Fruit fly (Drosophila melanogaster) whole organism, embryonic: ENCODE measurements around the gene CG5359.
A peak's percentile ranks its signal among the peaks of the same experiment; 100 is the strongest.

Experiments
- Adf1 ChIP-seq: fragments of 200-800 bp; sonication (Bioruptor generic); IDR thresholded peaks from 2 replicates; pipeline ENCODE4 v1.3.6; 2022; ENCODE audit warnings: missing biosample characterization, missing genetic modification characterization
- BtbVII ChIP-seq: fragments of 200-800 bp; sonication (Bioruptor generic); optimal IDR thresholded peaks from 3 replicates; lab custom pipeline; 2017; ENCODE audit warnings: missing biosample characterization, mild to moderate bottlenecking, missing genetic modification characterization
- Bteb2 ChIP-seq: fragments of 200-800 bp; sonication (Bioruptor generic); optimal IDR thresholded peaks from 2 replicates; lab custom pipeline; 2016; ENCODE audit warnings: missing biosample characterization, missing genetic modification characterization
- CG11695 ChIP-seq: fragments of 200-800 bp; sonication (Bioruptor generic); IDR thresholded peaks from 3 replicates; pipeline ENCODE4 v1.3.6; 2022; ENCODE audit warnings: missing biosample characterization, missing genetic modification characterization
- CG12071 ChIP-seq: fragments of 200-800 bp; sonication (Bioruptor generic); optimal IDR thresholded peaks from 3 replicates; lab custom pipeline; 2018; ENCODE audit warnings: missing biosample characterization, mild to moderate bottlenecking, missing genetic modification characterization
- CG13775 ChIP-seq: fragments of 200-800 bp; sonication (Bioruptor generic); optimal IDR thresholded peaks from 3 replicates; lab custom pipeline; 2017; ENCODE audit warnings: missing biosample characterization, mild to moderate bottlenecking, missing genetic modification characterization
- CG17328 ChIP-seq: fragments of 200-800 bp; sonication (Bioruptor generic); IDR thresholded peaks from 2 replicates; pipeline ENCODE4 v1.3.6; 2022; ENCODE audit warnings: missing biosample characterization, missing genetic modification characterization
- CG17568 ChIP-seq: fragments of 200-800 bp; sonication (Bioruptor generic); optimal IDR thresholded peaks from 2 replicates; lab custom pipeline; 2018; ENCODE audit warnings: missing biosample characterization, mild to moderate bottlenecking, missing genetic modification characterization, moderate library complexity
- CG17802 ChIP-seq: fragments of 200-800 bp; sonication (Bioruptor generic); optimal IDR thresholded peaks from 2 replicates; lab custom pipeline; 2018; ENCODE audit warnings: missing biosample characterization, mild to moderate bottlenecking, missing genetic modification characterization, moderate library complexity
- CG18011 ChIP-seq: fragments of 200-800 bp; sonication (Bioruptor generic); optimal IDR thresholded peaks from 2 replicates; lab custom pipeline; 2017; ENCODE audit warnings: missing biosample characterization, missing genetic modification characterization, mild to moderate bottlenecking, moderate library complexity, missing genotype
- CG2116 ChIP-seq: fragments of 200-800 bp; sonication (Bioruptor generic); optimal IDR thresholded peaks from 3 replicates; lab custom pipeline; 2018; ENCODE audit warnings: missing biosample characterization, mild to moderate bottlenecking, missing genetic modification characterization
- CG3281 ChIP-seq: fragments of 200-800 bp; sonication (Bioruptor generic); optimal IDR thresholded peaks from 3 replicates; lab custom pipeline; 2017; ENCODE audit warnings: missing biosample characterization, mild to moderate bottlenecking, missing genetic modification characterization
- CG4854 ChIP-seq: fragments of 200-800 bp; sonication (Bioruptor generic); optimal IDR thresholded peaks from 2 replicates; lab custom pipeline; 2016; ENCODE audit warnings: missing biosample characterization, missing genetic modification characterization, inconsistent platforms
- CG6854 ChIP-seq: fragments of 200-800 bp; sonication (Bioruptor generic); optimal IDR thresholded peaks from 3 replicates; lab custom pipeline; 2017; ENCODE audit warnings: missing biosample characterization, mild to moderate bottlenecking, missing genetic modification characterization
- CG7963 ChIP-seq: fragments of 200-800 bp; sonication (Bioruptor generic); IDR thresholded peaks from 3 replicates; pipeline ENCODE4 v1.3.6; 2022; ENCODE audit warnings: missing biosample characterization, missing genetic modification characterization; ENCODE audit not compliant: partially characterized antibody
- CG8281 ChIP-seq: fragments of 200-800 bp; sonication (Bioruptor generic); optimal IDR thresholded peaks from 2 replicates; lab custom pipeline; 2018; ENCODE audit warnings: missing biosample characterization, mild to moderate bottlenecking, missing genetic modification characterization, moderate library complexity
- CG8765 ChIP-seq: fragments of 200-800 bp; sonication (Bioruptor generic); IDR thresholded peaks from 2 replicates; pipeline ENCODE4 v1.3.6; 2022; ENCODE audit warnings: missing biosample characterization, missing genetic modification characterization
- Camta ChIP-seq: fragments of 200-800 bp; sonication (Bioruptor generic); optimal IDR thresholded peaks from 2 replicates; lab custom pipeline; 2016; ENCODE audit warnings: missing biosample characterization, missing genetic modification characterization
- CoRest ChIP-seq: fragments of 200-800 bp; sonication (Bioruptor generic); optimal IDR thresholded peaks from 3 replicates; lab custom pipeline; 2018; ENCODE audit warnings: missing biosample characterization, mild to moderate bottlenecking, missing genetic modification characterization, moderate library complexity
- D19B ChIP-seq: fragments of 200-800 bp; sonication (Bioruptor generic); optimal IDR thresholded peaks from 2 replicates; lab custom pipeline; 2017; ENCODE audit warnings: missing biosample characterization, mild to moderate bottlenecking, missing genetic modification characterization
- Dip3 ChIP-seq: fragments of 200-800 bp; sonication (Bioruptor generic); optimal IDR thresholded peaks from 3 replicates; lab custom pipeline; 2016; ENCODE audit warnings: missing biosample characterization, missing genetic modification characterization
- Dll ChIP-seq: fragments of 200-800 bp; sonication (Bioruptor generic); IDR thresholded peaks from 4 replicates; pipeline ENCODE4 v1.3.6; 2022; ENCODE audit warnings: missing biosample characterization, missing genetic modification characterization; ENCODE audit not compliant: partially characterized antibody
- E2f1 ChIP-seq: fragments of 200-800 bp; sonication (Bioruptor generic); IDR thresholded peaks from 2 replicates; pipeline ENCODE4 v1.3.6; 2022; ENCODE audit warnings: missing biosample characterization, missing genetic modification characterization
- HLH4C ChIP-seq: fragments of 200-800 bp; sonication (Bioruptor generic); IDR thresholded peaks from 3 replicates; pipeline ENCODE4 v1.3.6; 2022; ENCODE audit warnings: missing biosample characterization, missing genetic modification characterization; ENCODE audit not compliant: partially characterized antibody
- Meics ChIP-seq: fragments of 200-800 bp; sonication (Bioruptor generic); optimal IDR thresholded peaks from 2 replicates; lab custom pipeline; 2017; ENCODE audit warnings: missing biosample characterization, mild to moderate bottlenecking, missing genetic modification characterization
- Nf-YA ChIP-seq: fragments of 200-800 bp; sonication (Bioruptor generic); IDR thresholded peaks from 2 replicates; pipeline ENCODE4 v1.3.6; 2022; ENCODE audit warnings: missing biosample characterization, missing genetic modification characterization
- Rfx ChIP-seq: fragments of 200-800 bp; sonication (Bioruptor generic); IDR thresholded peaks from 2 replicates; pipeline ENCODE4 v1.3.6; 2022; ENCODE audit warnings: missing biosample characterization, missing genetic modification characterization
- Rx ChIP-seq: fragments of 200-800 bp; sonication (Bioruptor generic); IDR thresholded peaks from 2 replicates; pipeline ENCODE4 v1.3.6; 2022; ENCODE audit warnings: missing biosample characterization, missing genetic modification characterization
- crp ChIP-seq, 2 experiments: fragments of 200-800 bp; sonication (Bioruptor generic); optimal IDR thresholded peaks; 2 replicates in 1 of 2; 3 replicates in 1 of 2; lab custom pipeline; 2017; ENCODE audit warnings: missing biosample characterization in 2 of 2, missing genetic modification characterization in 2 of 2, mild to moderate bottlenecking in 1 of 2, moderate library complexity in 1 of 2
- fd102C ChIP-seq: fragments of 200-800 bp; sonication (Bioruptor generic); optimal IDR thresholded peaks from 2 replicates; lab custom pipeline; 2018; ENCODE audit warnings: missing biosample characterization, mild to moderate bottlenecking, missing genetic modification characterization, moderate library complexity
- fd96Cb ChIP-seq: fragments of 200-800 bp; sonication (Bioruptor generic); optimal IDR thresholded peaks from 2 replicates; lab custom pipeline; 2018; ENCODE audit warnings: missing biosample characterization, mild to moderate bottlenecking, missing genetic modification characterization, moderate library complexity
- gcm ChIP-seq: fragments of 200-800 bp; sonication (Bioruptor generic); optimal IDR thresholded peaks from 2 replicates; lab custom pipeline; 2019; ENCODE audit warnings: missing biosample characterization, mild to moderate bottlenecking, missing genetic modification characterization, moderate library complexity
- gsb ChIP-seq: fragments of 200-800 bp; sonication (Bioruptor generic); IDR thresholded peaks from 2 replicates; pipeline ENCODE4 v1.3.6; 2022; ENCODE audit warnings: missing biosample characterization, missing genetic modification characterization
- ham ChIP-seq: fragments of 200-800 bp; sonication (Bioruptor generic); IDR thresholded peaks from 2 replicates; pipeline ENCODE4 v1.3.6; 2022; ENCODE audit warnings: missing biosample characterization, missing genetic modification characterization
- her ChIP-seq: fragments of 200-800 bp; sonication (Bioruptor generic); optimal IDR thresholded peaks from 2 replicates; lab custom pipeline; 2016; ENCODE audit warnings: missing biosample characterization, missing genetic modification characterization
- ind ChIP-seq: fragments of 200-800 bp; sonication (Bioruptor generic); optimal IDR thresholded peaks from 3 replicates; lab custom pipeline; 2016; ENCODE audit warnings: missing biosample characterization, missing genetic modification characterization
- lab ChIP-seq: fragments of 200-800 bp; sonication (Bioruptor generic); optimal IDR thresholded peaks from 3 replicates; lab custom pipeline; 2017; ENCODE audit warnings: missing biosample characterization, missing genetic modification characterization, mild to moderate bottlenecking, moderate library complexity, missing genetic modification reagents
- lbe ChIP-seq: fragments of 200-800 bp; sonication (Bioruptor generic); optimal IDR thresholded peaks from 2 replicates; lab custom pipeline; 2016; ENCODE audit warnings: missing biosample characterization, mild to moderate bottlenecking, missing genetic modification characterization
- lilli ChIP-seq: fragments of 200-800 bp; sonication (Bioruptor generic); optimal IDR thresholded peaks from 3 replicates; lab custom pipeline; 2016; ENCODE audit warnings: missing biosample characterization, missing genetic modification characterization
- lmd ChIP-seq: fragments of 200-800 bp; sonication (Bioruptor generic); IDR thresholded peaks from 2 replicates; pipeline ENCODE4 v1.3.6; 2022; ENCODE audit warnings: missing biosample characterization, missing genetic modification characterization
- lola ChIP-seq, 3 experiments: fragments of >200 bp in 2 of 3; fragments of 200-800 bp in 1 of 3; sonication (Bioruptor generic) in 1 of 3; optimal IDR thresholded peaks; 2 replicates each; lab custom pipeline; 2017 to 2019; ENCODE audit warnings: missing biosample characterization in 3 of 3, missing genetic modification characterization in 3 of 3, mild to moderate bottlenecking in 1 of 3, moderate library complexity in 1 of 3
- lov ChIP-seq, 2 experiments: fragments of 200-800 bp in 1 of 2; fragments of >200 bp in 1 of 2; sonication (Bioruptor generic) in 1 of 2; IDR thresholded peaks in 1 of 2; optimal IDR thresholded peaks in 1 of 2; 2 replicates in 1 of 2; 3 replicates in 1 of 2; pipeline versions ENCODE4 v1.3.6 to Lab custom; 2017 to 2022; ENCODE audit warnings: missing biosample characterization in 1 of 2, missing genetic modification characterization in 1 of 2
- pita ChIP-seq: fragments of 200-800 bp; sonication (Bioruptor generic); optimal IDR thresholded peaks from 2 replicates; lab custom pipeline; 2017; ENCODE audit warnings: missing biosample characterization, mild to moderate bottlenecking, missing genetic modification characterization
- prd ChIP-seq, 3 experiments: fragments of >200 bp in 2 of 3; fragments of 200-800 bp in 1 of 3; sonication (Bioruptor generic) in 1 of 3; optimal IDR thresholded peaks in 2 of 3; IDR thresholded peaks in 1 of 3; 2 replicates in 2 of 3; 3 replicates in 1 of 3; pipeline versions ENCODE4 v1.3.6 to Lab custom; 2017 to 2022; ENCODE audit warnings: missing biosample characterization in 1 of 3, missing genetic modification characterization in 1 of 3
- pum ChIP-seq: fragments of 200-800 bp; sonication (Bioruptor generic); optimal IDR thresholded peaks from 2 replicates; lab custom pipeline; 2016; ENCODE audit warnings: missing biosample characterization, missing genetic modification characterization
- slbo ChIP-seq: fragments of 200-800 bp; sonication (Bioruptor generic); IDR thresholded peaks from 2 replicates; pipeline ENCODE4 v1.3.6; 2022; ENCODE audit warnings: missing biosample characterization, missing genetic modification characterization
- slou ChIP-seq: fragments of 200-800 bp; sonication (Bioruptor generic); optimal IDR thresholded peaks from 3 replicates; lab custom pipeline; 2016; ENCODE audit warnings: missing biosample characterization, missing genetic modification characterization
- zfh1 ChIP-seq: fragments of 200-800 bp; sonication (Bioruptor generic); IDR thresholded peaks from 3 replicates; pipeline ENCODE4 v1.3.6; 2022; ENCODE audit warnings: missing biosample characterization, missing genetic modification characterization

CG5359 gene

DNA sequence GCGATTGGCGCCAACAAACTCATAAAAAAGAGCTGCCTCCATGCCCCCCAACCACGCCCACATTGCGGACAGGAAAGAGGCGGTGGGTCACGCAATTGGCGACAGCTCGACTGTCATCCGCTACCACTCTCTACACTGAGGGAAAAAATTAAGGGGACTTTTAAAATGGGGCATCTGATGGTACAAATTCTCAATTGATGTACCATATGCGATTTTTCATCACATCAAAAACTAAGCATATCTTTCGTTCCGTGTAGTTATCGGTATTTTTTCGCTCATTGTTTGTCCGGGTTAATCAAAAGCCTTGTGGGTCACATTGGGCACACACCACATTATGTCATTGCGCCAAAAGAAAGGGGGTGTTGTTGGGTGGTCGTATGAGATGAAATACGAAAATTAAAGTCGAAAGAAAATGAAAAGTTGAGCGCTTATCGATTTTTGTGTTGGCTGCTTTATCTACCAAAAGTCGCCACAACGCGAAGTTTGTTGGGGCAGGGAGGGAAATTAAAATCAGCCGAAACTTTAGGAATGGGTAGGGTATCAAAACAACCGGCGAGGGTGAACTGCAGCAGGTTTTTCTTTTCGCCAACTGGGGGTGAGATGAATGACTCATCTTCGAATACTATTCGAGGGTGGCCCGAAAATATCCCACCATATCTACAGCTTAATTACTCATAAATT lies 23.1 kb upstream of the CG5359 start (continued):
- no peak for TF ChIP-seq lola (GFP tag; optimal IDR thresholded peaks at IDR 0.05; lab: Kevin White, UChicago)
- TF ChIP-seq E2f1, result no peak
- no peak for TF ChIP-seq slou (GFP tag; lab: Kevin White, UChicago)
- no peak for TF ChIP-seq Dll (GFP tag; lab: Robert Waterston, UW)
- TF ChIP-seq CG17568 (GFP tag; lab: Kevin White, UChicago), result no peak
- no peak for TF ChIP-seq gsb (GFP tag; lab: Robert Waterston, UW)
- peak; percentile 64 for TF ChIP-seq Rfx (GFP tag; lab: Robert Waterston, UW)
- peak; percentile 62 for TF ChIP-seq CG12071 (GFP tag; lab: Kevin White, UChicago)
- TF ChIP-seq Rx (GFP tag; lab: Robert Waterston, UW), result no peak
- TF ChIP-seq CG3281 (GFP tag; lab: Kevin White, UChicago), result peak; percentile 48
- TF ChIP-seq slbo (GFP tag; lab: Robert Waterston, UW), result peak; percentile 65
- TF ChIP-seq Dip3 (GFP tag; lab: Kevin White, UChicago), result no peak
- no peak for TF ChIP-seq Adf1
- TF ChIP-seq gcm (GFP tag; lab: Kevin White, UChicago), result no peak
- TF ChIP-seq CG4854 (GFP tag; lab: Kevin White, UChicago), result peak; percentile 13
- TF ChIP-seq prd (optimal IDR thresholded peaks at IDR 0.05; lab: Kevin White, UChicago), result no peak
- TF ChIP-seq prd (GFP tag; IDR thresholded peaks at IDR 0.05; lab: Robert Waterston, UW), result 0 out of 3 replicates have a peak, but pooled peaks have one; percentile 16
- peak; percentile 54 for TF ChIP-seq her (GFP tag; lab: Kevin White, UChicago)
- TF ChIP-seq BtbVII (GFP tag; lab: Kevin White, UChicago), result peak; percentile 46
- no peak for TF ChIP-seq ham (GFP tag; lab: Robert Waterston, UW)
- TF ChIP-seq zfh1 (GFP tag; lab: Robert Waterston, UW), result peak; percentile 52; the same call in 1 of the 3 replicates
- no peak for TF ChIP-seq Nf-YA (GFP tag; lab: Robert Waterston, UW)
- TF ChIP-seq fd102C (GFP tag; lab: Kevin White, UChicago), result no peak
- peak; percentile 41; the same call in 1 of the 3 replicates for TF ChIP-seq CG11695 (GFP tag; lab: Robert Waterston, UW)
- no peak for TF ChIP-seq CG8281 (tag; lab: Kevin White, UChicago)
- TF ChIP-seq D19B, result peak; percentile 4
- no peak for TF ChIP-seq fd96Cb
- TF ChIP-seq lov (optimal IDR thresholded peaks at IDR 0.05; lab: Kevin White, UChicago), result no peak
- TF ChIP-seq lov (GFP tag; IDR thresholded peaks at IDR 0.05; lab: Robert Waterston, UW), result no peak
- TF ChIP-seq lbe (GFP tag; lab: Kevin White, UChicago), result no peak
- no peak for TF ChIP-seq CG2116 (GFP tag; lab: Kevin White, UChicago)
- TF ChIP-seq lilli (GFP tag; lab: Kevin White, UChicago), result peak; percentile 56
- TF ChIP-seq lab (GFP tag; lab: Kevin White, UChicago), result peak; percentile 82
- no peak for TF ChIP-seq HLH4C (GFP tag; lab: Robert Waterston, UW)
- no peak for TF ChIP-seq crp (GFP tag; optimal IDR thresholded peaks at IDR 0.05; lab: Kevin White, UChicago)
- peak; percentile 29; the same call in 1 of the 2 replicates for TF ChIP-seq CG17328 (GFP tag; lab: Robert Waterston, UW)
- no peak for TF ChIP-seq Bteb2 (GFP tag; lab: Kevin White, UChicago)
- no peak for TF ChIP-seq CG8765 (GFP tag; lab: Robert Waterston, UW)
- TF ChIP-seq pum (GFP tag; lab: Kevin White, UChicago), result peak; percentile 5
- TF ChIP-seq pita, result no peak
- TF ChIP-seq CG18011, result no peak
- peak; percentile 46; the same call in 1 of the 2 replicates for TF ChIP-seq lmd (GFP tag; lab: Robert Waterston, UW)
- TF ChIP-seq CG7963, result no peak
- TF ChIP-seq Meics, result peak; percentile 68
- TF ChIP-seq ind, result peak; percentile 46
- TF ChIP-seq CG17802 (tag; lab: Kevin White, UChicago), result no peak
- no peak for TF ChIP-seq CoRest (tag; lab: Kevin White, UChicago)
- TF ChIP-seq CG6854 (GFP tag; lab: Kevin White, UChicago), result peak; percentile 43
- TF ChIP-seq Camta (GFP tag; lab: Kevin White, UChicago), result no peak
- peak; percentile 9 for TF ChIP-seq CG13775 (GFP tag; lab: Kevin White, UChicago)
